Fruit fly (Drosophila melanogaster) whole organism, embryonic: ENCODE measurements around the gene CG34432.
A peak's percentile ranks its signal among the peaks of the same experiment; 100 is the strongest.

Source experiments
- Asciz ChIP-seq: fragments of 200-800 bp; sonication (Bioruptor generic); optimal IDR thresholded peaks from 2 replicates; lab custom pipeline; 2017; ENCODE audit warnings: missing biosample characterization, mild to moderate bottlenecking, missing genetic modification characterization, missing genetic modification reagents
- BtbVII ChIP-seq: fragments of 200-800 bp; sonication (Bioruptor generic); optimal IDR thresholded peaks from 3 replicates; lab custom pipeline; 2017; ENCODE audit warnings: missing biosample characterization, mild to moderate bottlenecking, missing genetic modification characterization
- CG10321 ChIP-seq: fragments of 200-800 bp; sonication (Bioruptor generic); IDR thresholded peaks from 2 replicates; pipeline ENCODE4 v1.3.6; 2022; ENCODE audit warnings: missing biosample characterization, missing genetic modification characterization
- CG10959 ChIP-seq: fragments of 200-800 bp; sonication (Bioruptor generic); IDR thresholded peaks from 2 replicates; pipeline ENCODE4 v1.3.6; 2022; ENCODE audit warnings: missing biosample characterization, missing genetic modification characterization
- CG10979 ChIP-seq: fragments of 200-800 bp; sonication (Bioruptor generic); optimal IDR thresholded peaks from 2 replicates; lab custom pipeline; 2018; ENCODE audit warnings: missing biosample characterization, mild to moderate bottlenecking, missing genetic modification characterization, moderate library complexity
- CG11504 ChIP-seq: fragments of 200-800 bp; sonication (Bioruptor generic); optimal IDR thresholded peaks from 3 replicates; lab custom pipeline; 2019; ENCODE audit warnings: missing biosample characterization, mild to moderate bottlenecking, missing genetic modification characterization, moderate library complexity
- CG11696 ChIP-seq: fragments of 200-800 bp; sonication (Bioruptor generic); IDR thresholded peaks from 2 replicates; pipeline ENCODE4 v1.3.6; 2022; ENCODE audit warnings: missing biosample characterization, missing genetic modification characterization
- CG11723 ChIP-seq: fragments of 200-800 bp; sonication (Bioruptor generic); optimal IDR thresholded peaks from 2 replicates; lab custom pipeline; 2017; ENCODE audit warnings: missing biosample characterization, mild to moderate bottlenecking, missing genetic modification characterization
- CG12236 ChIP-seq: fragments of 200-800 bp; sonication (Bioruptor generic); optimal IDR thresholded peaks from 2 replicates; lab custom pipeline; 2016; ENCODE audit warnings: missing biosample characterization, missing genetic modification characterization
- CG12391 ChIP-seq: fragments of 200-800 bp; sonication (Bioruptor generic); optimal IDR thresholded peaks from 3 replicates; lab custom pipeline; 2018; ENCODE audit warnings: missing biosample characterization, mild to moderate bottlenecking, missing genetic modification characterization, moderate library complexity
- CG13424 ChIP-seq: fragments of 200-800 bp; sonication (Bioruptor generic); optimal IDR thresholded peaks from 2 replicates; lab custom pipeline; 2019; ENCODE audit warnings: missing biosample characterization, mild to moderate bottlenecking, missing genetic modification characterization, moderate library complexity
- CG17612 ChIP-seq: fragments of 200-800 bp; sonication (Bioruptor generic); IDR thresholded peaks from 2 replicates; pipeline ENCODE4 v1.3.6; 2022; ENCODE audit warnings: missing biosample characterization, missing genetic modification characterization
- CG18262 ChIP-seq: fragments of 200-800 bp; optimal IDR thresholded peaks from 3 replicates; lab custom pipeline; 2019; ENCODE audit warnings: missing biosample characterization, mild to moderate bottlenecking, missing genetic modification characterization, moderate library complexity
- CG18599 ChIP-seq: fragments of 200-800 bp; sonication (Bioruptor generic); optimal IDR thresholded peaks from 3 replicates; lab custom pipeline; 2017; ENCODE audit warnings: missing biosample characterization, missing genetic modification characterization, mild to moderate bottlenecking, moderate library complexity, missing genetic modification reagents
- CG2712 ChIP-seq: fragments of 200-800 bp; optimal IDR thresholded peaks from 3 replicates; lab custom pipeline; 2019; ENCODE audit warnings: missing biosample characterization, mild to moderate bottlenecking, missing genetic modification characterization, moderate library complexity
- CG33213 ChIP-seq: fragments of 200-800 bp; sonication (Bioruptor generic); optimal IDR thresholded peaks from 3 replicates; lab custom pipeline; 2016; ENCODE audit warnings: missing biosample characterization, missing genetic modification characterization
- CG4424 ChIP-seq: fragments of 200-800 bp; sonication (Bioruptor generic); optimal IDR thresholded peaks from 3 replicates; lab custom pipeline; 2016; ENCODE audit warnings: missing biosample characterization, missing genetic modification characterization
- CG7271 ChIP-seq: fragments of 200-800 bp; sonication (Bioruptor generic); optimal IDR thresholded peaks from 2 replicates; lab custom pipeline; 2018; ENCODE audit warnings: missing biosample characterization, mild to moderate bottlenecking, missing genetic modification characterization, moderate library complexity
- CG8089 ChIP-seq: fragments of 200-800 bp; sonication (Bioruptor generic); optimal IDR thresholded peaks from 3 replicates; lab custom pipeline; 2016; ENCODE audit warnings: missing biosample characterization, missing genetic modification characterization
- CG9727 ChIP-seq: fragments of 200-800 bp; sonication (Bioruptor generic); optimal IDR thresholded peaks from 3 replicates; lab custom pipeline; 2017; ENCODE audit warnings: missing biosample characterization, mild to moderate bottlenecking, missing genetic modification characterization
- CkIIα-i1 ChIP-seq: fragments of 200-800 bp; sonication (Bioruptor generic); IDR thresholded peaks from 2 replicates; pipeline ENCODE4 v1.3.6; 2022; ENCODE audit warnings: missing biosample characterization, missing genetic modification characterization
- CoRest ChIP-seq: fragments of 200-800 bp; sonication (Bioruptor generic); optimal IDR thresholded peaks from 3 replicates; lab custom pipeline; 2018; ENCODE audit warnings: missing biosample characterization, mild to moderate bottlenecking, missing genetic modification characterization, moderate library complexity
- D19B ChIP-seq: fragments of 200-800 bp; sonication (Bioruptor generic); optimal IDR thresholded peaks from 2 replicates; lab custom pipeline; 2017; ENCODE audit warnings: missing biosample characterization, mild to moderate bottlenecking, missing genetic modification characterization
- Deaf1 ChIP-seq: fragments of 200-800 bp; optimal IDR thresholded peaks from 3 replicates; lab custom pipeline; 2019; ENCODE audit warnings: missing biosample characterization, mild to moderate bottlenecking, missing genetic modification characterization, moderate library complexity
- Dip2 ChIP-seq: fragments of 200-800 bp; sonication (Bioruptor generic); IDR thresholded peaks from 2 replicates; pipeline ENCODE4 v1.3.6; 2022; ENCODE audit warnings: missing biosample characterization, missing genetic modification characterization
- Dll ChIP-seq: fragments of 200-800 bp; sonication (Bioruptor generic); IDR thresholded peaks from 4 replicates; pipeline ENCODE4 v1.3.6; 2022; ENCODE audit warnings: missing biosample characterization, missing genetic modification characterization; ENCODE audit not compliant: partially characterized antibody
- Dp ChIP-seq: fragments of 200-800 bp; sonication (Bioruptor generic); optimal IDR thresholded peaks from 2 replicates; lab custom pipeline; 2018; ENCODE audit warnings: missing biosample characterization, mild to moderate bottlenecking, missing genetic modification characterization, moderate library complexity
- Fer2 ChIP-seq: fragments of 200-800 bp; sonication (Bioruptor generic); optimal IDR thresholded peaks from 2 replicates; lab custom pipeline; 2018; ENCODE audit warnings: missing biosample characterization, mild to moderate bottlenecking, missing genetic modification characterization, moderate library complexity
- Gsc ChIP-seq: fragments of 200-800 bp; sonication (Bioruptor generic); IDR thresholded peaks from 2 replicates; pipeline ENCODE4 v1.3.6; 2022; ENCODE audit warnings: missing biosample characterization, missing genetic modification characterization
- ac ChIP-seq: fragments of 200-800 bp; sonication (Bioruptor generic); optimal IDR thresholded peaks from 3 replicates; lab custom pipeline; 2017; ENCODE audit warnings: missing biosample characterization, mild to moderate bottlenecking, missing genetic modification characterization
- bsh ChIP-seq, 2 experiments: fragments of 200-800 bp; sonication (Bioruptor generic); optimal IDR thresholded peaks; 2 replicates each; lab custom pipeline; 2017 to 2018; ENCODE audit warnings: mild to moderate bottlenecking in 2 of 2, missing biosample characterization in 2 of 2, missing genetic modification characterization in 2 of 2, moderate library complexity in 1 of 2
- cas ChIP-seq: fragments of 200-800 bp; sonication (Bioruptor generic); IDR thresholded peaks from 2 replicates; pipeline ENCODE4 v1.3.6; 2022; ENCODE audit warnings: missing biosample characterization, missing genetic modification characterization
- chinmo ChIP-seq: fragments of 200-800 bp; sonication (Bioruptor generic); IDR thresholded peaks from 4 replicates; pipeline ENCODE4 v1.3.6; 2022; ENCODE audit warnings: missing biosample characterization, missing genetic modification characterization; ENCODE audit not compliant: partially characterized antibody
- ci ChIP-seq: fragments of 200-800 bp; sonication (Bioruptor generic); IDR thresholded peaks from 3 replicates; pipeline ENCODE4 v1.3.6; 2022; ENCODE audit warnings: missing biosample characterization, missing genetic modification characterization
- dimm ChIP-seq: fragments of 200-800 bp; sonication (Bioruptor generic); IDR thresholded peaks from 2 replicates; pipeline ENCODE4 v1.3.6; 2022; ENCODE audit warnings: missing biosample characterization, missing genetic modification characterization
- ems ChIP-seq: fragments of 200-800 bp; sonication (Bioruptor generic); optimal IDR thresholded peaks from 3 replicates; lab custom pipeline; 2016; ENCODE audit warnings: missing biosample characterization, missing genetic modification characterization
- fu2 ChIP-seq: fragments of 200-800 bp; sonication (Bioruptor generic); optimal IDR thresholded peaks from 2 replicates; lab custom pipeline; 2016; ENCODE audit warnings: missing biosample characterization, missing genetic modification characterization
- hkb ChIP-seq, 2 experiments: fragments of 200-800 bp in 1 of 2; fragments of >200 bp in 1 of 2; sonication (Bioruptor generic) in 1 of 2; IDR thresholded peaks in 1 of 2; optimal IDR thresholded peaks in 1 of 2; 2 replicates each; pipeline versions ENCODE4 v1.3.6 to Lab custom; 2017 to 2022; ENCODE audit warnings: missing biosample characterization in 1 of 2, missing genetic modification characterization in 1 of 2
- ind ChIP-seq: fragments of 200-800 bp; sonication (Bioruptor generic); optimal IDR thresholded peaks from 3 replicates; lab custom pipeline; 2016; ENCODE audit warnings: missing biosample characterization, missing genetic modification characterization
- kni ChIP-seq: fragments of 200-800 bp; sonication (Bioruptor generic); optimal IDR thresholded peaks from 3 replicates; lab custom pipeline; 2017; ENCODE audit warnings: mild to moderate bottlenecking, missing biosample characterization, missing genetic modification reagents, missing genetic modification characterization
- lbe ChIP-seq: fragments of 200-800 bp; sonication (Bioruptor generic); optimal IDR thresholded peaks from 2 replicates; lab custom pipeline; 2016; ENCODE audit warnings: missing biosample characterization, mild to moderate bottlenecking, missing genetic modification characterization
- lilli ChIP-seq: fragments of 200-800 bp; sonication (Bioruptor generic); optimal IDR thresholded peaks from 3 replicates; lab custom pipeline; 2016; ENCODE audit warnings: missing biosample characterization, missing genetic modification characterization
- prd ChIP-seq, 3 experiments: fragments of >200 bp in 2 of 3; fragments of 200-800 bp in 1 of 3; sonication (Bioruptor generic) in 1 of 3; optimal IDR thresholded peaks in 2 of 3; IDR thresholded peaks in 1 of 3; 2 replicates in 2 of 3; 3 replicates in 1 of 3; pipeline versions ENCODE4 v1.3.6 to Lab custom; 2017 to 2022; ENCODE audit warnings: missing biosample characterization in 1 of 3, missing genetic modification characterization in 1 of 3
- pros ChIP-seq: fragments of 200-800 bp; sonication (Bioruptor generic); optimal IDR thresholded peaks from 3 replicates; lab custom pipeline; 2019; ENCODE audit warnings: missing biosample characterization, mild to moderate bottlenecking, missing genetic modification characterization, moderate library complexity
- schlank ChIP-seq: fragments of 200-800 bp; sonication (Bioruptor generic); optimal IDR thresholded peaks from 2 replicates; lab custom pipeline; 2018; ENCODE audit warnings: missing biosample characterization, mild to moderate bottlenecking, missing genetic modification characterization
- seq ChIP-seq: fragments of 200-800 bp; sonication (Bioruptor generic); IDR thresholded peaks from 2 replicates; pipeline ENCODE4 v1.3.6; 2022; ENCODE audit warnings: missing biosample characterization, missing genetic modification characterization
- shn ChIP-seq: fragments of 200-800 bp; sonication (Bioruptor generic); optimal IDR thresholded peaks from 3 replicates; lab custom pipeline; 2016; ENCODE audit warnings: missing biosample characterization, missing genetic modification characterization
- tap ChIP-seq: fragments of 200-800 bp; optimal IDR thresholded peaks from 3 replicates; lab custom pipeline; 2019; ENCODE audit warnings: missing biosample characterization, mild to moderate bottlenecking, missing genetic modification characterization, moderate library complexity
- tna ChIP-seq: fragments of 200-800 bp; sonication (Bioruptor generic); IDR thresholded peaks from 2 replicates; pipeline ENCODE4 v1.3.6; 2022; ENCODE audit warnings: missing biosample characterization, missing genetic modification characterization; ENCODE audit not compliant: partially characterized antibody
- unpg ChIP-seq: fragments of 200-800 bp; sonication (Bioruptor generic); optimal IDR thresholded peaks from 3 replicates; lab custom pipeline; 2018; ENCODE audit warnings: missing biosample characterization, mild to moderate bottlenecking, missing genetic modification characterization, moderate library complexity

CG34432 gene

dm6 chr3R:30699165-30699564, 50.2 kb downstream of the CG34432 start (continued):
- TF ChIP-seq CG13424 (tag; lab: Kevin White, UChicago): peak; percentile 3
- TF ChIP-seq ems (GFP tag; lab: Kevin White, UChicago): no peak
- TF ChIP-seq kni (GFP tag; lab: Kevin White, UChicago): peak; percentile 25
- TF ChIP-seq bsh (GFP tag; optimal IDR thresholded peaks at IDR 0.05; lab: Kevin White, UChicago): peak in 1 of 2 experiments; percentile 48
- no peak for TF ChIP-seq fu2
- TF ChIP-seq schlank (tag; lab: Kevin White, UChicago): no peak
- TF ChIP-seq CG7271: no peak
- TF ChIP-seq Dip2: no peak
- TF ChIP-seq CG2712: peak; percentile 6
- no peak for TF ChIP-seq ac (GFP tag; lab: Kevin White, UChicago)
- no peak for TF ChIP-seq Gsc
- TF ChIP-seq lbe (GFP tag; lab: Kevin White, UChicago): no peak
- no peak for TF ChIP-seq CG33213 (GFP tag; lab: Kevin White, UChicago)
- TF ChIP-seq CG17612: no peak
- TF ChIP-seq CG11504 (tag; lab: Kevin White, UChicago): peak; percentile 4
- no peak for TF ChIP-seq CG12236 (GFP tag; lab: Kevin White, UChicago)
- TF ChIP-seq CG9727 (GFP tag; lab: Kevin White, UChicago): no peak
- no peak for TF ChIP-seq CG11723 (GFP tag; lab: Kevin White, UChicago)
- TF ChIP-seq D19B (GFP tag; lab: Kevin White, UChicago): no peak
- no peak for TF ChIP-seq Asciz (GFP tag; lab: Kevin White, UChicago)
- TF ChIP-seq ci (GFP tag; lab: Robert Waterston, UW): no peak
- TF ChIP-seq CoRest (tag; lab: Kevin White, UChicago): no peak
- peak; percentile 70 for TF ChIP-seq pros (GFP tag; lab: Kevin White, UChicago)
- TF ChIP-seq CG10321 (GFP tag; lab: Robert Waterston, UW): no peak
- no peak for TF ChIP-seq BtbVII
- TF ChIP-seq seq (GFP tag; lab: Robert Waterston, UW): no peak
- TF ChIP-seq Fer2 (tag; lab: Kevin White, UChicago): no peak
- no peak for TF ChIP-seq dimm (GFP tag; lab: Robert Waterston, UW)
- TF ChIP-seq CkIIα-i1 (GFP tag; lab: Robert Waterston, UW): no peak
- peak; percentile 3 for TF ChIP-seq CG18262
- no peak for TF ChIP-seq CG10959 (GFP tag; lab: Robert Waterston, UW)
- TF ChIP-seq tna (GFP tag; lab: Robert Waterston, UW): no peak
- TF ChIP-seq lilli (GFP tag; lab: Kevin White, UChicago): no peak
- peak; percentile 26 for TF ChIP-seq unpg
- TF ChIP-seq CG12391: peak; percentile 16
- TF ChIP-seq tap (tag; lab: Kevin White, UChicago): no peak
- TF ChIP-seq CG10979 (tag; lab: Kevin White, UChicago): no peak
- TF ChIP-seq CG4424 (GFP tag; lab: Kevin White, UChicago): no peak
- no peak for TF ChIP-seq prd (optimal IDR thresholded peaks at IDR 0.05; lab: Kevin White, UChicago)
- TF ChIP-seq prd (GFP tag; IDR thresholded peaks at IDR 0.05; lab: Robert Waterston, UW): peak; percentile 35; the same call in 1 of the 3 replicates
- TF ChIP-seq shn (GFP tag; lab: Kevin White, UChicago): no peak
- TF ChIP-seq CG11696 (GFP tag; lab: Robert Waterston, UW): no peak
- no peak for TF ChIP-seq CG18599 (GFP tag; lab: Kevin White, UChicago)
- TF ChIP-seq ind (GFP tag; lab: Kevin White, UChicago): no peak
- TF ChIP-seq cas (GFP tag; lab: Robert Waterston, UW): no peak
- TF ChIP-seq Dp (GFP tag; lab: Kevin White, UChicago): no peak
- no peak for TF ChIP-seq Dll (GFP tag; lab: Robert Waterston, UW)
- TF ChIP-seq hkb (optimal IDR thresholded peaks at IDR 0.05; lab: Kevin White, UChicago): no peak
- TF ChIP-seq hkb (GFP tag; IDR thresholded peaks at IDR 0.05; lab: Robert Waterston, UW): no peak
- TF ChIP-seq CG8089 (GFP tag; lab: Kevin White, UChicago): no peak
- peak; percentile 45 for TF ChIP-seq Deaf1
- no peak for TF ChIP-seq chinmo (GFP tag; lab: Robert Waterston, UW)
